Worm (Caenorhabditis elegans): Measurements from ENCODE around the gene pah-1.

pah-1 gene

DNA sequence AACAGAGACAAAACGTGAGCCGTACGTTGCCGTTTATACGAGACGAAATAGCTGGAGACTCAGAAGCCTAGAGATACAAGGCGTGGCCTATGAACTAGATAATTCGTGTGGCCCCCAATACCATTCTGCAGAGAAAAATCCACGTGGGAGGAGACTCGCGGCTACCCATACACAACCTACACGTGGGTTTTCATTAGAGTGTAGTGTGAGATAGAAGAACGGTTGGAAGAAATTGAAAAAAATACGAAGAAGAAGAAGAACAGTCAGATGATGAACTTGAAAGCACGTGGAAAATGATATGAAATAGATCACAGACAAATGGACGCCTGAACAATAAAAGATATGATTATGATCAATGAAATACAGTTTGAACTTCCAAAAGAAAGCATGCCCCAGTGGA is 1.7 kb downstream of the pah-1 start (continued):
- no peak for TF ChIP-seq rbr-2 (tag; optimal IDR thresholded peaks at IDR 0.05)

DNA sequence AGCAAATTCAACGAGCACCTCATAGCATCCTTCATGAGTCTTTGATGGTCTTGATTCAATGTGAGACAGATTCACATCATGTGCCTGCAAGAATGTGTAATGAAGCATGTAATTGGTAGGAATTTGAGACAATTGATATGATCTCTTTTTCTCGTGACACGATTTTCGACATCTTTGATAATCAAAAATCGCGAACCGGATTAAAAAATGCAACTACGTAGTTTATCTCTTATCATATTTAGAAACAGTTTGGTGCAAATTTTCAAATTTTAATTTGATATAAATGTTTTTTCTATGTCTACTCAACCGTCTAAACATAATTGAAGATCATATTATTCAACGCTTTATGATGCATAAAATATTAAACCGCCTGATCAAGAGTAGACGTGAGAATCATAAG is 2.5 kb downstream of the pah-1 start:
- TF ChIP-seq nhr-25 (tag; optimal IDR thresholded peaks at IDR 0.05; ENCODE audit: borderline replicate concordance, insufficient read depth) (no peak), hlh-30 (tag; optimal IDR thresholded peaks at IDR 0.05; ENCODE audit: insufficient read depth) (peak; percentile 35), egl-43 (GFP tag; IDR thresholded peaks at IDR 0.05) (no peak), mep-1 (tag; optimal IDR thresholded peaks at IDR 0.05) (no peak), unc-62 (GFP tag; optimal IDR thresholded peaks at IDR 0.05 in 1 of 2) (peak in 1 of 2 experiments; percentile 13), unc-62 (tag; optimal IDR thresholded peaks at IDR 0.05) (no peak), spr-3 (GFP tag; optimal IDR thresholded peaks at IDR 0.05) (no peak), duxl-1 (tag; optimal IDR thresholded peaks at IDR 0.05; ENCODE audit: poor library complexity) (no peak), nhr-48 (tag; optimal IDR thresholded peaks at IDR 0.05) (no peak), F49E8.2 (tag; optimal IDR thresholded peaks at IDR 0.05; ENCODE audit: borderline replicate concordance) (no peak), aha-1 (tag) (peak; percentile 8), Y5F2A.4 (GFP tag; optimal IDR thresholded peaks at IDR 0.05) (no peak), ztf-11 (tag; optimal IDR thresholded peaks at IDR 0.05) (no peak), pha-4 (GFP tag; IDR thresholded peaks at IDR 0.05) (no peak), pha-4 (tag; optimal IDR thresholded peaks at IDR 0.05) (no peak), zip-11 (GFP tag; IDR thresholded peaks at IDR 0.05) (no peak), mxl-3 (GFP tag; optimal IDR thresholded peaks at IDR 0.05) (no peak), nhr-28 (tag; optimal IDR thresholded peaks at IDR 0.05) (no peak), nhr-102 (tag; optimal IDR thresholded peaks at IDR 0.05) (no peak), saeg-2 (GFP tag; IDR thresholded peaks at IDR 0.05) (no peak)

DNA sequence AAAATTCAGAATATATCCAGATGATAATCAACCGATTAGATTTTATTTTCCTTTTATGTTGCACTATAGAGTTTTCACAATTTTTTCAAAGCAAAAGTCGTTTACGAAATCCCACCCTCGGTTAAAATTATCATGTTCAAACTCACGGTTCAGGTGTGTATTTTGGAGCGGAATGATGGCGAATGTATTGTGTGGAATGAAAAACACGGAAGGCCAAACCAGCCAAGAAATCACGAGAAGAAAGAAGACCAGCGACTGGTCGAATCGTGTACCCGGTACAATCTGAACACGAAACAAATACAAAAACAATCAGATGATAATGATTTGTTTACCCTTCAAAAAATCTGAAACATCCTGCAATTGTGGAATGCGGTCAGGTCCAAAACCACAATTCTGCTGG is 3.4 kb downstream of the pah-1 start:
- TF ChIP-seq nhr-28 (tag; optimal IDR thresholded peaks at IDR 0.05): peak; percentile 56
- no peak for TF ChIP-seq daf-16 (GFP tag; optimal IDR thresholded peaks at IDR 0.05)
- no peak for TF ChIP-seq daf-16 (tag; optimal IDR thresholded peaks at IDR 0.05)
- peak; percentile 68 for TF ChIP-seq aha-1 (tag)
- TF ChIP-seq rbr-2 (tag; optimal IDR thresholded peaks at IDR 0.05): no peak

DNA sequence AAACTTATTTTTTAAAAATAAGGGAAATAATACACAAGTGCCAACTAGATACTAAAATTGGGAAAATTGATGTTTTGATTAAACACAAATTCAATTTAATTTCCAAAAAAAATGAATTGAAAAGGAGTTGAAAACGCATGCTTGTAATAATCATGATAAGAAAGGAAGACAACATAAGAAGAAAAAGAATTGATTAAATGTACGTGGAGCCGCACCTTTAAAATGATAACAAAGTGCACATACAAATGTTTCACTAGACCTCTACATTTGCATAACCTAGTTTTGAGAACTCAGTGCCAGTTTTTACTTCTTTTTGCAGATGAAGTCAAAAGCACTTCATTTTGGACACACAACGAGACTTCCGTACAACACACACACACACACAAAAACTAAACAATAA is 5.1 kb downstream of the pah-1 start:
- no peak for TF ChIP-seq nhr-41 (GFP tag; IDR thresholded peaks at IDR 0.05)
- no peak for TF ChIP-seq rbr-2 (tag; optimal IDR thresholded peaks at IDR 0.05)
- no peak for TF ChIP-seq nhr-76 (tag; optimal IDR thresholded peaks at IDR 0.05)
- no peak for TF ChIP-seq hlh-11 (tag; optimal IDR thresholded peaks at IDR 0.05)
- TF ChIP-seq ces-1 (GFP tag; optimal IDR thresholded peaks at IDR 0.05): no peak
- peak; percentile 44 for TF ChIP-seq pqm-1 (tag; optimal IDR thresholded peaks at IDR 0.05)
- TF ChIP-seq ceh-32 (tag; optimal IDR thresholded peaks at IDR 0.05; ENCODE audit: poor library complexity): no peak
- TF ChIP-seq aly-2 (tag; optimal IDR thresholded peaks at IDR 0.05): no peak
- TF ChIP-seq dmd-6 (GFP tag; IDR thresholded peaks at IDR 0.05): 0 out of 2 replicates have a peak, but pooled peaks have one; percentile 15
- no peak for TF ChIP-seq F44E2.7 (GFP tag; IDR thresholded peaks at IDR 0.05)
- no peak for TF ChIP-seq saeg-2 (GFP tag; IDR thresholded peaks at IDR 0.05)
- no peak for TF ChIP-seq hlh-30 (tag; optimal IDR thresholded peaks at IDR 0.05; ENCODE audit: insufficient read depth)
- peak; percentile 19 for TF ChIP-seq nhr-28 (tag; optimal IDR thresholded peaks at IDR 0.05)
- no peak for TF ChIP-seq fkh-10 (GFP tag; optimal IDR thresholded peaks at IDR 0.05)
- TF ChIP-seq nhr-48 (tag; optimal IDR thresholded peaks at IDR 0.05): no peak
- TF ChIP-seq lim-7 (GFP tag; IDR thresholded peaks at IDR 0.05): no peak
- TF ChIP-seq ZK337.2 (GFP tag; IDR thresholded peaks at IDR 0.05): no peak
- no peak for TF ChIP-seq aha-1 (tag)
- TF ChIP-seq sdz-12 (GFP tag; optimal IDR thresholded peaks at IDR 0.05): no peak
